Worm (Caenorhabditis elegans) whole organism, late embryonic: ENCODE measurements around the gene Y7A5A.9.

Experiments used
- C08G9.2 ChIP-seq: sonication (generic microtip); optimal IDR thresholded peaks from 2 replicates; lab custom pipeline; 2016; ENCODE audit warnings: mild to moderate bottlenecking, missing genetic modification characterization, moderate library complexity, missing compliant biosample characterization
- C38D4.7 ChIP-seq: fragments of 200-800 bp; sonication (Bioruptor generic); optimal IDR thresholded peaks from 2 replicates; lab custom pipeline; 2018; ENCODE audit warnings: mild to moderate bottlenecking, missing genetic modification characterization, moderate library complexity, missing compliant biosample characterization
- F13H6.1 ChIP-seq: sonication (generic microtip); optimal IDR thresholded peaks from 2 replicates; lab custom pipeline; 2016; ENCODE audit warnings: missing genetic modification characterization, missing compliant biosample characterization
- K02D7.2 ChIP-seq: sonication (generic microtip); optimal IDR thresholded peaks from 2 replicates; lab custom pipeline; 2017; ENCODE audit warnings: mild to moderate bottlenecking, missing genetic modification characterization, missing compliant biosample characterization
- Y22D7AL.16 ChIP-seq: sonication (generic microtip); optimal IDR thresholded peaks from 2 replicates; lab custom pipeline; 2016; ENCODE audit warnings: missing genetic modification characterization, missing compliant biosample characterization
- ceh-14 ChIP-seq: sonication (generic microtip); optimal IDR thresholded peaks from 2 replicates; lab custom pipeline; 2016; ENCODE audit warnings: missing genotype, missing genetic modification characterization, missing compliant biosample characterization
- ceh-18 ChIP-seq: sonication (generic microtip); optimal IDR thresholded peaks from 2 replicates; lab custom pipeline; 2016; ENCODE audit warnings: missing genetic modification characterization, missing compliant biosample characterization
- ceh-2 ChIP-seq: sonication (generic microtip); optimal IDR thresholded peaks from 2 replicates; lab custom pipeline; 2016; ENCODE audit warnings: missing genotype, missing genetic modification characterization, missing compliant biosample characterization
- ceh-22 ChIP-seq: sonication (generic microtip); optimal IDR thresholded peaks from 2 replicates; lab custom pipeline; 2017; ENCODE audit warnings: missing biosample characterization, missing genetic modification characterization
- ceh-30 ChIP-seq: fragments of 150-350 bp; optimal IDR thresholded peaks from 2 replicates; lab custom pipeline; 2014; ENCODE audit warnings: missing biosample characterization, missing genetic modification characterization
- ceh-45 ChIP-seq: fragments of 200-800 bp; sonication (Bioruptor generic); IDR thresholded peaks from 2 replicates; pipeline ENCODE4 v1.3.6; 2022; ENCODE audit warnings: missing genetic modification reagents, missing genetic modification characterization, missing compliant biosample characterization
- ceh-48 ChIP-seq: sonication (generic microtip); optimal IDR thresholded peaks from 2 replicates; lab custom pipeline; 2016; ENCODE audit warnings: missing genetic modification characterization, inconsistent platforms, missing compliant biosample characterization
- ceh-6 ChIP-seq: fragments of 200-800 bp; sonication (Bioruptor generic); optimal IDR thresholded peaks from 2 replicates; lab custom pipeline; 2018; ENCODE audit warnings: mild to moderate bottlenecking, missing genetic modification characterization, missing compliant biosample characterization
- ceh-9 ChIP-seq: sonication (generic microtip); optimal IDR thresholded peaks from 2 replicates; lab custom pipeline; 2016; ENCODE audit warnings: mild to moderate bottlenecking, missing genetic modification characterization, inconsistent platforms, missing compliant biosample characterization
- che-1 ChIP-seq: sonication (generic microtip); optimal IDR thresholded peaks from 2 replicates; lab custom pipeline; 2016; ENCODE audit warnings: mild to moderate bottlenecking, missing genetic modification characterization, missing compliant biosample characterization
- dve-1 ChIP-seq: sonication (generic microtip); optimal IDR thresholded peaks from 2 replicates; lab custom pipeline; 2017; ENCODE audit warnings: antibody characterized with exemption, mild to moderate bottlenecking, missing genetic modification characterization, missing compliant biosample characterization
- elt-2 ChIP-seq: sonication (generic microtip); optimal IDR thresholded peaks from 2 replicates; lab custom pipeline; 2016; ENCODE audit warnings: missing genetic modification reagents, missing genetic modification characterization, missing compliant biosample characterization
- elt-4 ChIP-seq: sonication (generic microtip); optimal IDR thresholded peaks from 2 replicates; lab custom pipeline; 2016; ENCODE audit warnings: missing genetic modification characterization, missing compliant biosample characterization
- ets-4 ChIP-seq: sonication (generic microtip); optimal IDR thresholded peaks from 2 replicates; lab custom pipeline; 2016; ENCODE audit warnings: missing genetic modification characterization, missing compliant biosample characterization
- eyg-1 ChIP-seq: sonication (generic microtip); optimal IDR thresholded peaks from 2 replicates; lab custom pipeline; 2016; ENCODE audit warnings: missing genotype, missing genetic modification characterization, missing compliant biosample characterization
- fax-1 ChIP-seq: sonication (generic microtip); optimal IDR thresholded peaks from 2 replicates; lab custom pipeline; 2016; ENCODE audit warnings: missing genotype, missing genetic modification characterization, missing compliant biosample characterization
- fkh-10 ChIP-seq: fragments of 150-350 bp; optimal IDR thresholded peaks from 2 replicates; lab custom pipeline; 2014; ENCODE audit warnings: missing biosample characterization, missing genetic modification reagents, missing genetic modification characterization
- gmeb-2 ChIP-seq: sonication (generic microtip); optimal IDR thresholded peaks from 2 replicates; lab custom pipeline; 2016; ENCODE audit warnings: missing genetic modification characterization, inconsistent platforms, missing compliant biosample characterization
- hlh-30 ChIP-seq: sonication (generic microtip); optimal IDR thresholded peaks from 2 replicates; lab custom pipeline; 2017; ENCODE audit warnings: antibody characterized with exemption, missing genetic modification characterization, missing compliant biosample characterization; ENCODE audit not compliant: insufficient read depth
- hlh-8 ChIP-seq: sonication (generic microtip); optimal IDR thresholded peaks from 2 replicates; lab custom pipeline; 2016; ENCODE audit warnings: missing genotype, missing genetic modification characterization, missing compliant biosample characterization
- lim-6 ChIP-seq: sonication (generic microtip); optimal IDR thresholded peaks from 2 replicates; lab custom pipeline; 2016; ENCODE audit warnings: missing genetic modification characterization, missing compliant biosample characterization
- lin-11 ChIP-seq: fragments of 200-800 bp; sonication (Bioruptor generic); optimal IDR thresholded peaks from 2 replicates; lab custom pipeline; 2018; ENCODE audit warnings: mild to moderate bottlenecking, missing genetic modification characterization, missing compliant biosample characterization
- madf-2 ChIP-seq: sonication (generic microtip); optimal IDR thresholded peaks from 2 replicates; lab custom pipeline; 2017; ENCODE audit warnings: missing genetic modification characterization, missing compliant biosample characterization
- mec-3 ChIP-seq: sonication (generic microtip); optimal IDR thresholded peaks from 2 replicates; lab custom pipeline; 2016; ENCODE audit warnings: borderline replicate concordance, missing genetic modification characterization, missing compliant biosample characterization
- nfya-1 ChIP-seq: sonication (generic microtip); optimal IDR thresholded peaks from 2 replicates; lab custom pipeline; 2017; ENCODE audit warnings: missing genetic modification characterization, mild to moderate bottlenecking, missing compliant biosample characterization, antibody characterized with exemption, moderate library complexity
- nhr-11 ChIP-seq: fragments of 150-350 bp; optimal IDR thresholded peaks from 2 replicates; lab custom pipeline; 2014; ENCODE audit warnings: missing biosample characterization, missing genetic modification characterization
- nhr-232 ChIP-seq: sonication (generic microtip); optimal IDR thresholded peaks from 2 replicates; lab custom pipeline; 2016; ENCODE audit warnings: missing genetic modification characterization, missing compliant biosample characterization
- npax-4 ChIP-seq: sonication (generic microtip); optimal IDR thresholded peaks from 2 replicates; lab custom pipeline; 2016; ENCODE audit warnings: missing genetic modification characterization, missing compliant biosample characterization
- odd-2 ChIP-seq: sonication (generic microtip); optimal IDR thresholded peaks from 2 replicates; lab custom pipeline; 2017; ENCODE audit warnings: antibody characterized with exemption, mild to moderate bottlenecking, missing genetic modification characterization, missing compliant biosample characterization
- pax-1 ChIP-seq: fragments of 150-350 bp; optimal IDR thresholded peaks from 2 replicates; lab custom pipeline; 2014; ENCODE audit warnings: missing biosample characterization, missing genetic modification characterization
- pqm-1 ChIP-seq: sonication (generic microtip); optimal IDR thresholded peaks from 2 replicates; lab custom pipeline; 2016; ENCODE audit warnings: missing genetic modification characterization, missing compliant biosample characterization
- pros-1 ChIP-seq: fragments of 150-350 bp; optimal IDR thresholded peaks from 2 replicates; lab custom pipeline; 2014; ENCODE audit warnings: missing biosample characterization, missing genetic modification reagents, missing genetic modification characterization
- ref-2 ChIP-seq: sonication (generic microtip); optimal IDR thresholded peaks from 2 replicates; lab custom pipeline; 2016; ENCODE audit warnings: missing genetic modification characterization, missing compliant biosample characterization
- sdc-2 ChIP-seq: sonication (generic microtip); optimal IDR thresholded peaks from 2 replicates; lab custom pipeline; 2016; ENCODE audit warnings: missing genotype, missing genetic modification characterization, missing compliant biosample characterization
- sox-2 ChIP-seq: fragments of 200-800 bp; sonication (Bioruptor generic); IDR thresholded peaks from 2 replicates; pipeline ENCODE4 v1.3.6; 2022; ENCODE audit warnings: missing genetic modification reagents, missing genetic modification characterization, missing compliant biosample characterization
- sox-4 ChIP-seq: sonication (generic microtip); optimal IDR thresholded peaks from 2 replicates; lab custom pipeline; 2017; ENCODE audit warnings: mild to moderate bottlenecking, missing genetic modification characterization, inconsistent platforms, missing compliant biosample characterization
- syd-9 ChIP-seq: sonication (generic microtip); optimal IDR thresholded peaks from 2 replicates; lab custom pipeline; 2016; ENCODE audit warnings: mild to moderate bottlenecking, missing genetic modification characterization, moderate library complexity, missing compliant biosample characterization
- tbx-2 ChIP-seq: sonication (generic microtip); optimal IDR thresholded peaks from 2 replicates; lab custom pipeline; 2016; ENCODE audit warnings: missing genetic modification characterization, missing compliant biosample characterization
- tbx-7 ChIP-seq: sonication (generic microtip); optimal IDR thresholded peaks from 2 replicates; lab custom pipeline; 2016; ENCODE audit warnings: missing genotype, missing genetic modification characterization, missing compliant biosample characterization
- ttx-3 ChIP-seq: sonication (generic microtip); optimal IDR thresholded peaks from 2 replicates; lab custom pipeline; 2016; ENCODE audit warnings: missing genetic modification reagents, missing genetic modification characterization, missing compliant biosample characterization
- unc-3 ChIP-seq, 2 experiments: fragments of 200-800 bp in 1 of 2; sonication (Bioruptor generic) in 1 of 2; sonication (generic microtip) in 1 of 2; conservative IDR thresholded peaks in 1 of 2; optimal IDR thresholded peaks in 1 of 2; 2 replicates each; pipeline versions ENCODE4 v1.3.6 to Lab custom; 2016 to 2022; ENCODE audit warnings: missing compliant biosample characterization in 2 of 2, missing genetic modification characterization in 2 of 2, missing genetic modification reagents in 1 of 2
- unc-42 ChIP-seq: sonication (generic microtip); optimal IDR thresholded peaks from 2 replicates; lab custom pipeline; 2016; ENCODE audit warnings: missing genotype, missing genetic modification characterization, missing compliant biosample characterization
- unc-86 ChIP-seq: sonication (generic microtip); optimal IDR thresholded peaks from 2 replicates; lab custom pipeline; 2016; ENCODE audit warnings: missing genetic modification characterization, missing compliant biosample characterization
- zip-5 ChIP-seq: sonication (generic microtip); optimal IDR thresholded peaks from 2 replicates; lab custom pipeline; 2016; ENCODE audit warnings: missing genetic modification characterization, missing compliant biosample characterization

Y7A5A.9 gene

ce11 chrX:15851013-15851412 lies 24.0 kb downstream of the Y7A5A.9 start:
- TF ChIP-seq sox-4 (tag; lab: Kevin White, UChicago) = no peak
- TF ChIP-seq odd-2 (tag; lab: Kevin White, UChicago) = no peak
- no peak for TF ChIP-seq hlh-30
- no peak for TF ChIP-seq elt-2 (tag; lab: Kevin White, UChicago)
- TF ChIP-seq pax-1 = no peak
- TF ChIP-seq ceh-2 = no peak
- TF ChIP-seq K02D7.2 (tag; lab: Kevin White, UChicago) = no peak
- no peak for TF ChIP-seq nfya-1

ce11 chrX:15856853-15857252 lies 29.9 kb downstream of the Y7A5A.9 start, which contains the start of gene F53H4.2:
Gene F53H4.2 (plus strand): TSS chrX:15857153.
- TF ChIP-seq fax-1 (tag; lab: Kevin White, UChicago) = no peak
- no peak for TF ChIP-seq ttx-3 (tag; lab: Kevin White, UChicago)
- no peak for TF ChIP-seq ceh-14
- no peak for TF ChIP-seq ceh-22
- no peak for TF ChIP-seq nhr-11 (tag; lab: Kevin White, UChicago)
- no peak for TF ChIP-seq ref-2
- no peak for TF ChIP-seq dve-1 (tag; lab: Kevin White, UChicago)
- TF ChIP-seq npax-4 (tag; lab: Kevin White, UChicago) = no peak
- TF ChIP-seq unc-86 (tag; lab: Kevin White, UChicago) = no peak
- no peak for TF ChIP-seq ceh-18 (tag; lab: Kevin White, UChicago)
- TF ChIP-seq lin-11 (tag; lab: Kevin White, UChicago) = no peak
- no peak for TF ChIP-seq unc-42 (tag; lab: Kevin White, UChicago)
- no peak for TF ChIP-seq madf-2
- TF ChIP-seq pax-1 = no peak
- no peak for TF ChIP-seq hlh-30
- TF ChIP-seq nfya-1 = no peak
- TF ChIP-seq Y22D7AL.16 (tag; lab: Kevin White, UChicago) = no peak
- TF ChIP-seq tbx-7 = no peak
- TF ChIP-seq hlh-8 (tag; lab: Kevin White, UChicago) = no peak
- TF ChIP-seq, all 69 proteins: peak for 0

ce11 chrX:15860556-15861008 lies 33.6 kb downstream of the Y7A5A.9 start, which contains the start of gene F53H4.6:
Gene F53H4.6 (minus strand): TSS chrX:15860606.
- TF ChIP-seq nhr-232 (tag; lab: Kevin White, UChicago) (no peak), ceh-9 (tag; lab: Kevin White, UChicago) (no peak), lim-6 (tag; lab: Kevin White, UChicago) (no peak), sox-2 (GFP tag; lab: Robert Waterston, UW) (no peak), mec-3 (tag; lab: Kevin White, UChicago) (no peak), sdc-2 (tag; lab: Kevin White, UChicago) (no peak), unc-86 (tag; lab: Kevin White, UChicago) (no peak), ceh-45 (GFP tag; lab: Robert Waterston, UW) (no peak), ref-2 (peak; percentile 23), che-1 (no peak), C38D4.7 (GFP tag; lab: Kevin White, UChicago) (no peak), tbx-7 (no peak), C08G9.2 (tag; lab: Kevin White, UChicago) (no peak), unc-42 (tag; lab: Kevin White, UChicago) (peak; percentile 11), nhr-11 (tag; lab: Kevin White, UChicago) (no peak), ttx-3 (tag; lab: Kevin White, UChicago) (no peak), ceh-2 (no peak), ets-4 (no peak), pax-1 (peak; percentile 4), fkh-10 (GFP tag; lab: Kevin White, UChicago) (no peak), ceh-48 (tag; lab: Kevin White, UChicago) (no peak), zip-5 (tag; lab: Kevin White, UChicago) (no peak), F13H6.1 (no peak), ceh-30 (tag; lab: Kevin White, UChicago) (no peak), elt-4 (tag; lab: Kevin White, UChicago) (no peak), tbx-2 (tag; lab: Kevin White, UChicago) (no peak), unc-3 (GFP tag; conservative IDR thresholded peaks at IDR 0.05; lab: Robert Waterston, UW) (no peak), unc-3 (tag; optimal IDR thresholded peaks at IDR 0.05; lab: Kevin White, UChicago) (no peak), K02D7.2 (tag; lab: Kevin White, UChicago) (no peak), eyg-1 (tag; lab: Kevin White, UChicago) (no peak), odd-2 (tag; lab: Kevin White, UChicago) (no peak), gmeb-2 (tag; lab: Kevin White, UChicago) (no peak), ceh-6 (GFP tag; lab: Kevin White, UChicago) (no peak), Y22D7AL.16 (tag; lab: Kevin White, UChicago) (no peak), pqm-1 (tag; lab: Kevin White, UChicago) (no peak), syd-9 (tag; lab: Kevin White, UChicago) (no peak), pros-1 (tag; lab: Kevin White, UChicago) (no peak)
